Worm (Caenorhabditis elegans) whole organism, late embryonic: ENCODE data around the gene F02C12.1.

Source experiments
- C38D4.7 ChIP-seq: fragments of 200-800 bp; sonication (Bioruptor generic); optimal IDR thresholded peaks from 2 replicates; lab custom pipeline; 2018; ENCODE audit warnings: mild to moderate bottlenecking, missing genetic modification characterization, moderate library complexity, missing compliant biosample characterization
- K02D7.2 ChIP-seq: sonication (generic microtip); optimal IDR thresholded peaks from 2 replicates; lab custom pipeline; 2017; ENCODE audit warnings: mild to moderate bottlenecking, missing genetic modification characterization, missing compliant biosample characterization
- K09A11.1 ChIP-seq: sonication (generic microtip); optimal IDR thresholded peaks from 2 replicates; lab custom pipeline; 2017; ENCODE audit warnings: antibody characterized with exemption, mild to moderate bottlenecking, missing genetic modification characterization, missing compliant biosample characterization; ENCODE audit not compliant: insufficient read depth
- T23F11.4 ChIP-seq: fragments of 200-800 bp; sonication (Bioruptor generic); optimal IDR thresholded peaks from 2 replicates; lab custom pipeline; 2018; ENCODE audit warnings: mild to moderate bottlenecking, missing genetic modification characterization, missing compliant biosample characterization
- Y22D7AL.16 ChIP-seq: sonication (generic microtip); optimal IDR thresholded peaks from 2 replicates; lab custom pipeline; 2016; ENCODE audit warnings: missing genetic modification characterization, missing compliant biosample characterization
- ama-1 ChIP-seq: fragments of 150-350 bp; optimal IDR thresholded peaks from 2 replicates; lab custom pipeline; 2014
- ceh-18 ChIP-seq: sonication (generic microtip); optimal IDR thresholded peaks from 2 replicates; lab custom pipeline; 2016; ENCODE audit warnings: missing genetic modification characterization, missing compliant biosample characterization
- ceh-19 ChIP-seq: fragments of 200-800 bp; sonication (Bioruptor generic); optimal IDR thresholded peaks from 2 replicates; lab custom pipeline; 2018; ENCODE audit warnings: mild to moderate bottlenecking, missing genetic modification characterization, missing compliant biosample characterization
- ceh-31 ChIP-seq: sonication (generic microtip); optimal IDR thresholded peaks from 2 replicates; lab custom pipeline; 2016; ENCODE audit warnings: missing genetic modification characterization, missing compliant biosample characterization
- ceh-34 ChIP-seq: sonication (generic microtip); optimal IDR thresholded peaks from 2 replicates; lab custom pipeline; 2016; ENCODE audit warnings: mild to moderate bottlenecking, missing genetic modification characterization, missing compliant biosample characterization
- ceh-48 ChIP-seq: sonication (generic microtip); optimal IDR thresholded peaks from 2 replicates; lab custom pipeline; 2016; ENCODE audit warnings: missing genetic modification characterization, inconsistent platforms, missing compliant biosample characterization
- ceh-6 ChIP-seq: fragments of 200-800 bp; sonication (Bioruptor generic); optimal IDR thresholded peaks from 2 replicates; lab custom pipeline; 2018; ENCODE audit warnings: mild to moderate bottlenecking, missing genetic modification characterization, missing compliant biosample characterization
- che-1 ChIP-seq: sonication (generic microtip); optimal IDR thresholded peaks from 2 replicates; lab custom pipeline; 2016; ENCODE audit warnings: mild to moderate bottlenecking, missing genetic modification characterization, missing compliant biosample characterization
- dmd-4 ChIP-seq: sonication (generic microtip); optimal IDR thresholded peaks from 2 replicates; lab custom pipeline; 2016; ENCODE audit warnings: borderline replicate concordance, missing genetic modification characterization, missing compliant biosample characterization
- dve-1 ChIP-seq: sonication (generic microtip); optimal IDR thresholded peaks from 2 replicates; lab custom pipeline; 2017; ENCODE audit warnings: antibody characterized with exemption, mild to moderate bottlenecking, missing genetic modification characterization, missing compliant biosample characterization
- elt-2 ChIP-seq: sonication (generic microtip); optimal IDR thresholded peaks from 2 replicates; lab custom pipeline; 2016; ENCODE audit warnings: missing genetic modification reagents, missing genetic modification characterization, missing compliant biosample characterization
- gmeb-2 ChIP-seq: sonication (generic microtip); optimal IDR thresholded peaks from 2 replicates; lab custom pipeline; 2016; ENCODE audit warnings: missing genetic modification characterization, inconsistent platforms, missing compliant biosample characterization
- hlh-13 ChIP-seq: fragments of 200-800 bp; sonication (Bioruptor generic); optimal IDR thresholded peaks from 2 replicates; lab custom pipeline; 2018; ENCODE audit warnings: mild to moderate bottlenecking, missing genetic modification characterization, missing compliant biosample characterization
- hlh-15 ChIP-seq: sonication (generic microtip); optimal IDR thresholded peaks from 2 replicates; lab custom pipeline; 2016; ENCODE audit warnings: missing genetic modification characterization, missing compliant biosample characterization
- hlh-8 ChIP-seq: sonication (generic microtip); optimal IDR thresholded peaks from 2 replicates; lab custom pipeline; 2016; ENCODE audit warnings: missing genotype, missing genetic modification characterization, missing compliant biosample characterization
- lin-11 ChIP-seq: fragments of 200-800 bp; sonication (Bioruptor generic); optimal IDR thresholded peaks from 2 replicates; lab custom pipeline; 2018; ENCODE audit warnings: mild to moderate bottlenecking, missing genetic modification characterization, missing compliant biosample characterization
- mec-3 ChIP-seq: sonication (generic microtip); optimal IDR thresholded peaks from 2 replicates; lab custom pipeline; 2016; ENCODE audit warnings: borderline replicate concordance, missing genetic modification characterization, missing compliant biosample characterization
- nfya-1 ChIP-seq: sonication (generic microtip); optimal IDR thresholded peaks from 2 replicates; lab custom pipeline; 2017; ENCODE audit warnings: missing genetic modification characterization, mild to moderate bottlenecking, missing compliant biosample characterization, antibody characterized with exemption, moderate library complexity
- nhr-11 ChIP-seq: fragments of 150-350 bp; optimal IDR thresholded peaks from 2 replicates; lab custom pipeline; 2014; ENCODE audit warnings: missing biosample characterization, missing genetic modification characterization
- nhr-232 ChIP-seq: sonication (generic microtip); optimal IDR thresholded peaks from 2 replicates; lab custom pipeline; 2016; ENCODE audit warnings: missing genetic modification characterization, missing compliant biosample characterization
- npax-4 ChIP-seq: sonication (generic microtip); optimal IDR thresholded peaks from 2 replicates; lab custom pipeline; 2016; ENCODE audit warnings: missing genetic modification characterization, missing compliant biosample characterization
- pqm-1 ChIP-seq: sonication (generic microtip); optimal IDR thresholded peaks from 2 replicates; lab custom pipeline; 2016; ENCODE audit warnings: missing genetic modification characterization, missing compliant biosample characterization
- pros-1 ChIP-seq: fragments of 150-350 bp; optimal IDR thresholded peaks from 2 replicates; lab custom pipeline; 2014; ENCODE audit warnings: missing biosample characterization, missing genetic modification reagents, missing genetic modification characterization
- ref-2 ChIP-seq: sonication (generic microtip); optimal IDR thresholded peaks from 2 replicates; lab custom pipeline; 2016; ENCODE audit warnings: missing genetic modification characterization, missing compliant biosample characterization
- rnt-1 ChIP-seq: sonication (generic microtip); optimal IDR thresholded peaks from 2 replicates; lab custom pipeline; 2016; ENCODE audit warnings: missing genetic modification characterization, missing compliant biosample characterization
- sdc-2 ChIP-seq: sonication (generic microtip); optimal IDR thresholded peaks from 2 replicates; lab custom pipeline; 2016; ENCODE audit warnings: missing genotype, missing genetic modification characterization, missing compliant biosample characterization
- sox-4 ChIP-seq: sonication (generic microtip); optimal IDR thresholded peaks from 2 replicates; lab custom pipeline; 2017; ENCODE audit warnings: mild to moderate bottlenecking, missing genetic modification characterization, inconsistent platforms, missing compliant biosample characterization
- syd-9 ChIP-seq: sonication (generic microtip); optimal IDR thresholded peaks from 2 replicates; lab custom pipeline; 2016; ENCODE audit warnings: mild to moderate bottlenecking, missing genetic modification characterization, moderate library complexity, missing compliant biosample characterization
- ttx-3 ChIP-seq: sonication (generic microtip); optimal IDR thresholded peaks from 2 replicates; lab custom pipeline; 2016; ENCODE audit warnings: missing genetic modification reagents, missing genetic modification characterization, missing compliant biosample characterization
- unc-3 ChIP-seq, 2 experiments: fragments of 200-800 bp in 1 of 2; sonication (Bioruptor generic) in 1 of 2; sonication (generic microtip) in 1 of 2; conservative IDR thresholded peaks in 1 of 2; optimal IDR thresholded peaks in 1 of 2; 2 replicates each; pipeline versions ENCODE4 v1.3.6 to Lab custom; 2016 to 2022; ENCODE audit warnings: missing compliant biosample characterization in 2 of 2, missing genetic modification characterization in 2 of 2, missing genetic modification reagents in 1 of 2
- unc-42 ChIP-seq: sonication (generic microtip); optimal IDR thresholded peaks from 2 replicates; lab custom pipeline; 2016; ENCODE audit warnings: missing genotype, missing genetic modification characterization, missing compliant biosample characterization
- unc-55 ChIP-seq: sonication (generic microtip); optimal IDR thresholded peaks from 2 replicates; lab custom pipeline; 2017; ENCODE audit warnings: missing biosample characterization, missing genetic modification reagents, missing genetic modification characterization
- unc-86 ChIP-seq: sonication (generic microtip); optimal IDR thresholded peaks from 2 replicates; lab custom pipeline; 2016; ENCODE audit warnings: missing genetic modification characterization, missing compliant biosample characterization
- ztf-16 ChIP-seq: sonication (generic microtip); optimal IDR thresholded peaks from 2 replicates; lab custom pipeline; 2017; ENCODE audit warnings: missing genetic modification characterization, missing compliant biosample characterization

Gene F02C12.1

ce11 chrX:13448665-13449099, 46.8 kb downstream of the F02C12.1 start (continued):
- TF ChIP-seq sdc-2 (peak; percentile 92), mec-3 (peak; percentile 26), ceh-6 (GFP tag; lab: Kevin White, UChicago) (peak; percentile 73), ceh-18 (tag; lab: Kevin White, UChicago) (peak; percentile 66), npax-4 (tag; lab: Kevin White, UChicago) (peak; percentile 47), unc-86 (tag; lab: Kevin White, UChicago) (peak; percentile 64), dve-1 (tag; lab: Kevin White, UChicago) (peak; percentile 64), pqm-1 (tag; lab: Kevin White, UChicago) (peak; percentile 56), hlh-8 (peak; percentile 0), hlh-13 (peak; percentile 47), lin-11 (tag; lab: Kevin White, UChicago) (peak; percentile 35), che-1 (tag; lab: Kevin White, UChicago) (peak; percentile 72), sox-4 (tag; lab: Kevin White, UChicago) (peak; percentile 72), unc-42 (tag; lab: Kevin White, UChicago) (peak; percentile 46), ceh-19 (peak; percentile 81), ceh-48 (peak; percentile 41), ttx-3 (tag; lab: Kevin White, UChicago) (peak; percentile 63), unc-3 (GFP tag; conservative IDR thresholded peaks at IDR 0.05; lab: Robert Waterston, UW) (peak; percentile 62; the same call in 1 of the 2 replicates), unc-3 (tag; optimal IDR thresholded peaks at IDR 0.05; lab: Kevin White, UChicago) (peak; percentile 41), Y22D7AL.16 (peak; percentile 13), ceh-31 (tag; lab: Kevin White, UChicago) (peak; percentile 35), rnt-1 (tag; lab: Kevin White, UChicago) (peak; percentile 53), gmeb-2 (tag; lab: Kevin White, UChicago) (peak; percentile 73), dmd-4 (peak; percentile 60), ceh-34 (tag; lab: Kevin White, UChicago) (peak; percentile 28), ref-2 (tag; lab: Kevin White, UChicago) (peak; percentile 26), syd-9 (tag; lab: Kevin White, UChicago) (peak; percentile 56), nhr-232 (tag; lab: Kevin White, UChicago) (peak; percentile 60), pros-1 (tag; lab: Kevin White, UChicago) (peak; percentile 2), ztf-16 (peak; percentile 70), K02D7.2 (peak; percentile 54), hlh-15 (tag; lab: Kevin White, UChicago) (peak; percentile 7)

ce11 chrX:13451578-13451977, 49.7 kb downstream of the F02C12.1 start, which contains the start of gene F02D10.6:
Gene F02D10.6 (minus strand): TSS chrX:13451678.
- TF ChIP-seq elt-2 (tag; lab: Kevin White, UChicago) (no peak), dmd-4 (no peak), nhr-11 (tag; lab: Kevin White, UChicago) (no peak), nfya-1 (tag; lab: Kevin White, UChicago) (no peak), C38D4.7 (GFP tag; lab: Kevin White, UChicago) (no peak), unc-55 (GFP tag; lab: Kevin White, UChicago) (no peak), T23F11.4 (GFP tag; lab: Kevin White, UChicago) (no peak), ama-1 (no peak), K09A11.1 (tag; lab: Kevin White, UChicago) (no peak)
